Worm (Caenorhabditis elegans) whole organism, mixed stage, embryonic: ENCODE data around the gene scl-7.

Experiments used
- elt-1 ChIP-seq: sonication (generic microtip); optimal IDR thresholded peaks from 2 replicates; lab custom pipeline; 2017; ENCODE audit warnings: missing genetic modification characterization, mild to moderate bottlenecking, missing compliant biosample characterization, antibody characterized with exemption, moderate library complexity, borderline replicate concordance; ENCODE audit not compliant: insufficient read depth
- nhr-237 ChIP-seq: fragments of 150-350 bp; optimal IDR thresholded peaks from 2 replicates; lab custom pipeline; 2014; ENCODE audit warnings: missing biosample characterization, missing genetic modification characterization
- pha-4 ChIP-seq: fragments of 150-350 bp; optimal IDR thresholded peaks from 2 replicates; lab custom pipeline; 2018; ENCODE audit warnings: missing biosample characterization, missing genetic modification reagents, missing genetic modification characterization

ce11 chrIV:13056026-13056425 is 14.2 kb upstream of the scl-7 start, which contains the start of gene scl-1:
- TF ChIP-seq nhr-237 (tag; lab: Kevin White, UChicago) (no peak), pha-4 (tag; lab: Kevin White, UChicago) (no peak), elt-1 (tag; lab: Kevin White, UChicago) (no peak)
